Worm (Caenorhabditis elegans) whole organism, L3 larva: Measurements from ENCODE around the gene unc-112.

Experiments
- aly-2 ChIP-seq: fragments of 150-350 bp; optimal IDR thresholded peaks from 2 replicates; lab custom pipeline; 2014; ENCODE audit warnings: missing biosample characterization, missing genetic modification characterization
- ceh-9 ChIP-seq: sonication (generic microtip); optimal IDR thresholded peaks from 2 replicates; lab custom pipeline; 2018; ENCODE audit warnings: missing biosample characterization, missing genetic modification characterization
- lsy-12 ChIP-seq: sonication (generic microtip); optimal IDR thresholded peaks from 2 replicates; lab custom pipeline; 2016; ENCODE audit warnings: mild to moderate bottlenecking, missing genetic modification characterization, missing compliant biosample characterization
- nhr-11 ChIP-seq: fragments of 150-350 bp; optimal IDR thresholded peaks from 2 replicates; lab custom pipeline; 2014; ENCODE audit warnings: missing biosample characterization, missing genetic modification characterization
- nhr-23 ChIP-seq: fragments of 150-350 bp; optimal IDR thresholded peaks from 2 replicates; lab custom pipeline; 2014; ENCODE audit warnings: missing biosample characterization, missing genetic modification reagents, missing genetic modification characterization
- nhr-43 ChIP-seq: sonication (generic microtip); optimal IDR thresholded peaks from 2 replicates; lab custom pipeline; 2016; ENCODE audit warnings: mild to moderate bottlenecking, missing genetic modification characterization, missing compliant biosample characterization; ENCODE audit not compliant: poor library complexity, severe bottlenecking
- pqm-1 ChIP-seq: fragments of 150-350 bp; optimal IDR thresholded peaks from 2 replicates; lab custom pipeline; 2017; ENCODE audit warnings: missing biosample characterization, missing genetic modification characterization, inconsistent platforms
- skn-1 ChIP-seq: fragments of 150-350 bp; optimal IDR thresholded peaks from 2 replicates; lab custom pipeline; 2014; ENCODE audit warnings: missing biosample characterization, missing genetic modification characterization
- snpc-4 ChIP-seq: fragments of 150-350 bp; optimal IDR thresholded peaks from 2 replicates; lab custom pipeline; 2014; ENCODE audit warnings: missing biosample characterization, missing genetic modification characterization
- unc-62 ChIP-seq: fragments of 150-350 bp; sonication (generic microtip); optimal IDR thresholded peaks from 4 replicates; lab custom pipeline; 2014; ENCODE audit warnings: missing biosample characterization, missing genetic modification reagents, missing genetic modification characterization
- zag-1 ChIP-seq: fragments of 150-350 bp; optimal IDR thresholded peaks from 2 replicates; lab custom pipeline; 2014; ENCODE audit warnings: missing biosample characterization, missing genetic modification characterization
- ztf-11 ChIP-seq: fragments of 150-350 bp; optimal IDR thresholded peaks from 2 replicates; lab custom pipeline; 2014; ENCODE audit warnings: missing biosample characterization, missing genetic modification characterization

DNA sequence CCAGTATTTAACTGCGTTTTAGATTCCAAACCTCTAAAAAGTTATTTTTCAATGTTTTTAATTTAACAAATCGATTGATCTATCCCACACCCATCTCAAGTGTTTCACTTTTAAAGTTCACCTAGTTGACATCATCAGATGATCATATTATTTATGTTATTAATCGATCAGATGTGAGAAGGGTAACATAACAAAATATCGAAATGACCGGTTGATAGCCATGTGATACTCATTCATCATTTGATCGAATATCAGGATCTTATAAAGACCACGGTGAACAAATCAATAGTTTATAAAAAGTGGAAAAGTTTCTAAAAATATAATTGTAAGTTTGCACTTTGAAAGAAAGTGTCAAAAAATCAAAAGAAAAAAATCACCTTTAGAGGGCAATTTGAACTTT is 40.8 kb downstream of the unc-112 start:
- TF ChIP-seq nhr-11 (tag; lab: Kevin White, UChicago) (no peak), nhr-43 (tag; lab: Kevin White, UChicago) (no peak), pqm-1 (no peak), skn-1 (no peak), ztf-11 (tag; lab: Kevin White, UChicago) (no peak), ceh-9 (tag; lab: Kevin White, UChicago) (no peak), lsy-12 (tag; lab: Kevin White, UChicago) (no peak), snpc-4 (tag; lab: Kevin White, UChicago) (no peak), zag-1 (tag; lab: Kevin White, UChicago) (no peak), aly-2 (tag; lab: Kevin White, UChicago) (no peak), unc-62 (GFP tag; lab: Kevin White, UChicago) (no peak), nhr-23 (tag; lab: Kevin White, UChicago) (no peak)
